Fruit fly (Drosophila melanogaster): ENCODE results near the gene sals.

dm6 chr3R:11460502-11461358 is 9.1 kb upstream of the sals start, which contains the start of gene PGRP-LB:
- no peak for TF ChIP-seq CTCF (optimal IDR thresholded peaks at IDR 0.05)
- no peak for TF ChIP-seq CG8478 (optimal IDR thresholded peaks at IDR 0.05)

Data from S2 (cell line).